Worm (Caenorhabditis elegans) whole organism, L2 larva: ENCODE measurements around the gene C14E2.6.

ENCODE experiments used
- alr-1 ChIP-seq: fragments of 150-350 bp; optimal IDR thresholded peaks from 2 replicates; lab custom pipeline; 2014; ENCODE audit warnings: missing biosample characterization, missing genetic modification characterization
- ama-1 ChIP-seq: fragments of 150-350 bp; optimal IDR thresholded peaks from 2 replicates; lab custom pipeline; 2018; ENCODE audit warnings: inconsistent platforms
- ceh-82 ChIP-seq: fragments of 150-350 bp; optimal IDR thresholded peaks from 2 replicates; lab custom pipeline; 2014; ENCODE audit warnings: missing biosample characterization, missing genetic modification characterization
- elt-1 ChIP-seq: fragments of 150-350 bp; optimal IDR thresholded peaks from 2 replicates; lab custom pipeline; 2014; ENCODE audit warnings: missing biosample characterization, missing genetic modification characterization
- elt-3 ChIP-seq: sonication (generic microtip); optimal IDR thresholded peaks from 2 replicates; lab custom pipeline; 2017; ENCODE audit warnings: missing biosample characterization, missing genetic modification characterization
- lin-11 ChIP-seq: fragments of 150-350 bp; sonication (generic microtip); optimal IDR thresholded peaks from 2 replicates; lab custom pipeline; 2014; ENCODE audit warnings: missing biosample characterization, missing genetic modification characterization, inconsistent platforms, mixed read lengths
- lsy-2 ChIP-seq, 2 experiments: fragments of 150-350 bp in 1 of 2; sonication (generic microtip) in 1 of 2; optimal IDR thresholded peaks; 2 replicates each; lab custom pipeline; 2014 to 2017; ENCODE audit warnings: missing biosample characterization in 2 of 2, missing genetic modification characterization in 2 of 2
- nhr-10 ChIP-seq: sonication (generic microtip); optimal IDR thresholded peaks from 2 replicates; lab custom pipeline; 2017; ENCODE audit warnings: missing biosample characterization, missing genetic modification characterization
- nhr-237 ChIP-seq: fragments of 150-350 bp; optimal IDR thresholded peaks from 2 replicates; lab custom pipeline; 2014; ENCODE audit warnings: missing biosample characterization, missing genetic modification characterization
- nhr-77 ChIP-seq: fragments of 150-350 bp; optimal IDR thresholded peaks from 2 replicates; lab custom pipeline; 2014; ENCODE audit warnings: missing biosample characterization, missing genetic modification characterization
- unc-39 ChIP-seq: fragments of 150-350 bp; optimal IDR thresholded peaks from 2 replicates; lab custom pipeline; 2014; ENCODE audit warnings: missing biosample characterization, missing genetic modification characterization

DNA sequence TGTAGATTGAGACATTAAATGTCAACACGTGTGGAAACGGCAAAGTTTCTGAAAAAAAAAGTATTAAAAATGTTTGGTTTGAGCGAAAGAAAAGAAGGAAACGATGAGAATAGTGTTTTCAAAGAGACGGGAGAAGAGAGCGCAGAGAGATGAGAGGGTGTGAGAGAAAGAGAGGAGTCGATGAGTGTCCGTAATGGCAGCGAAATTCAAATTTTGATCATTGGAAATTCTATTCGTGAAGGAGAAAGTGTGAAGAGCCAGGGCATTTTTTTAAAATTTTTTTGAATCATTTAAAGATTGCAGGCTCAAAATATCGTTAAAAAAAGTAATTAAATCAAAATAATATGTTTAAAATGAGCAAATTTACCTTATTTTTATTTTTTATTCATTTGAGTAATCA lies 15.7 kb upstream of the C14E2.6 start, which contains the start of gene T26C11.4:
- TF ChIP-seq lsy-2 (tag; optimal IDR thresholded peaks at IDR 0.05; lab: Kevin White, UChicago) (no peak), elt-3 (no peak), nhr-77 (tag; lab: Kevin White, UChicago) (no peak), unc-39 (tag; lab: Kevin White, UChicago) (no peak), ceh-82 (tag; lab: Kevin White, UChicago) (no peak), nhr-237 (tag; lab: Kevin White, UChicago) (no peak), ama-1 (lab: Kevin White, UChicago) (no peak), elt-1 (no peak), alr-1 (tag; lab: Kevin White, UChicago) (no peak), nhr-10 (tag; lab: Kevin White, UChicago) (no peak), lin-11 (no peak)
